Worm (Caenorhabditis elegans): ENCODE results near the gene nta-1.

Gene nta-1

ce11 chrII:3782309-3783000 lies 38.8 kb upstream of the nta-1 start, which contains the start of gene T24E12.2:
T24E12.2 (plus strand) TSS chrII:3782950.
- no peak for TF ChIP-seq tbp1 (GFP tag; optimal IDR thresholded peaks at IDR 0.05)
- TF ChIP-seq egl-44 (GFP tag; IDR thresholded peaks at IDR 0.05) = no peak
- no peak for TF ChIP-seq rcor-1 (GFP tag; IDR thresholded peaks at IDR 0.05)
- no peak for TF ChIP-seq let-526 (GFP tag; IDR thresholded peaks at IDR 0.05)
- TF ChIP-seq ekl-4 (GFP tag; IDR thresholded peaks at IDR 0.05) = no peak
- no peak for TF ChIP-seq F37B4.10 (GFP tag; IDR thresholded peaks at IDR 0.05)
- no peak for TF ChIP-seq K12H6.12 (tag; optimal IDR thresholded peaks at IDR 0.05)
- TF ChIP-seq lsl-1 (GFP tag; optimal IDR thresholded peaks at IDR 0.05) = no peak
- no peak for TF ChIP-seq hmg-20 (GFP tag; IDR thresholded peaks at IDR 0.05)
- no peak for TF ChIP-seq ztf-6 (GFP tag; IDR thresholded peaks at IDR 0.05)
- no peak for TF ChIP-seq madf-10 (tag; optimal IDR thresholded peaks at IDR 0.05)

ce11 chrII:3781238-3781637 lies 37.6 kb upstream of the nta-1 start:
- TF ChIP-seq sea-2 (GFP tag; IDR thresholded peaks at IDR 0.05) (no peak), nhr-179 (tag; optimal IDR thresholded peaks at IDR 0.05) (no peak), let-526 (GFP tag; IDR thresholded peaks at IDR 0.05) (no peak), B0035.1 (tag; optimal IDR thresholded peaks at IDR 0.05) (no peak), lin-26 (GFP tag; IDR thresholded peaks at IDR 0.05) (no peak), fkh-3 (tag; optimal IDR thresholded peaks at IDR 0.05) (no peak), F49E8.2 (tag; optimal IDR thresholded peaks at IDR 0.05; ENCODE audit: insufficient read depth) (no peak), Y56A3A.18 (GFP tag; IDR thresholded peaks at IDR 0.05) (no peak)

ce11 chrII:3779463-3779862 lies 35.8 kb upstream of the nta-1 start, which contains the start of gene T24E12.11:
T24E12.11 (minus strand) TSS chrII:3779563.
- no peak for TF ChIP-seq ztf-22 (GFP tag; optimal IDR thresholded peaks at IDR 0.05)
- no peak for TF ChIP-seq K11D2.4 (GFP tag; IDR thresholded peaks at IDR 0.05)

ce11 chrII:3777802-3778201 lies 34.2 kb upstream of the nta-1 start:
- TF ChIP-seq nfyb-1 (GFP tag; IDR thresholded peaks at IDR 0.05) (no peak), bed-1 (GFP tag; IDR thresholded peaks at IDR 0.05) (no peak), athp-1 (tag; optimal IDR thresholded peaks at IDR 0.05) (no peak), ztf-26 (tag; optimal IDR thresholded peaks at IDR 0.05) (no peak), egrh-3 (GFP tag; IDR thresholded peaks at IDR 0.05) (no peak), hlh-26 (GFP tag; conservative IDR thresholded peaks at IDR 0.05) (no peak), egl-44 (GFP tag; IDR thresholded peaks at IDR 0.05) (no peak), ceh-40 (GFP tag; IDR thresholded peaks at IDR 0.05) (no peak), ztf-22 (GFP tag; optimal IDR thresholded peaks at IDR 0.05) (no peak), snpc-4 (GFP tag; optimal IDR thresholded peaks at IDR 0.05) (no peak), snpc-4 (tag; optimal IDR thresholded peaks at IDR 0.05) (no peak), lag-1 (GFP tag; IDR thresholded peaks at IDR 0.05) (no peak), nfya-1 (tag; optimal IDR thresholded peaks at IDR 0.05; ENCODE audit: borderline replicate concordance, insufficient read depth) (no peak), B0336.3 (GFP tag; IDR thresholded peaks at IDR 0.05) (no peak), F23B12.7 (tag; optimal IDR thresholded peaks at IDR 0.05; ENCODE audit: insufficient read depth) (no peak), ceh-27 (GFP tag; optimal IDR thresholded peaks at IDR 0.05) (no peak), mxl-1 (tag; optimal IDR thresholded peaks at IDR 0.05) (no peak), rcor-1 (GFP tag; IDR thresholded peaks at IDR 0.05) (no peak)

All from whole organism, young adult.